Worm (Caenorhabditis elegans): ENCODE data around the gene twk-8.

ce11 chrIV:9080201-9080600 lies 2.0 kb upstream of the twk-8 start:
- TF ChIP-seq pqm-1 (tag; optimal IDR thresholded peaks at IDR 0.05), result no peak
- no peak for TF ChIP-seq snpc-4 (tag; optimal IDR thresholded peaks at IDR 0.05)
- TF ChIP-seq unc-62 (GFP tag; optimal IDR thresholded peaks at IDR 0.05), result no peak
- no peak for TF ChIP-seq nhr-25 (tag; optimal IDR thresholded peaks at IDR 0.05)
- no peak for TF ChIP-seq elt-3 (tag; optimal IDR thresholded peaks at IDR 0.05)
- no peak for TF ChIP-seq pha-4 (tag; optimal IDR thresholded peaks at IDR 0.05)
- no peak for TF ChIP-seq ztf-4 (tag; optimal IDR thresholded peaks at IDR 0.05)
- TF ChIP-seq nhr-67 (tag; optimal IDR thresholded peaks at IDR 0.05), result no peak
- no peak for TF ChIP-seq nhr-11 (tag; optimal IDR thresholded peaks at IDR 0.05)
- no peak for TF ChIP-seq ceh-82 (tag; optimal IDR thresholded peaks at IDR 0.05)
